Worm (Caenorhabditis elegans) whole organism, L1 larva: ENCODE data around the gene C27B7.9.

Experiments used
- aha-1 ChIP-seq: fragments of 150-350 bp; optimal IDR thresholded peaks from 2 replicates; lab custom pipeline; 2014; ENCODE audit warnings: missing biosample characterization, missing genetic modification characterization
- ama-1 ChIP-seq: fragments of 150-350 bp; optimal IDR thresholded peaks from 2 replicates; lab custom pipeline; 2014
- blmp-1 ChIP-seq: fragments of 150-350 bp; optimal IDR thresholded peaks from 2 replicates; lab custom pipeline; 2014; ENCODE audit warnings: missing biosample characterization, missing genetic modification characterization
- ets-5 ChIP-seq: fragments of 200-800 bp; sonication (Bioruptor generic); IDR thresholded peaks from 2 replicates; pipeline ENCODE4 v1.3.6; 2022; ENCODE audit warnings: missing genetic modification characterization, missing compliant biosample characterization
- fos-1 ChIP-seq: fragments of 150-350 bp; optimal IDR thresholded peaks from 2 replicates; lab custom pipeline; 2014; ENCODE audit warnings: missing biosample characterization, missing genetic modification characterization
- hpl-2 ChIP-seq: fragments of 150-350 bp; optimal IDR thresholded peaks from 2 replicates; lab custom pipeline; 2014; ENCODE audit warnings: missing biosample characterization, missing genetic modification reagents, missing genetic modification characterization
- jun-1 ChIP-seq: fragments of 150-350 bp; optimal IDR thresholded peaks from 2 replicates; lab custom pipeline; 2014; ENCODE audit warnings: missing biosample characterization, missing genetic modification reagents, missing genetic modification characterization
- mab-9 ChIP-seq: fragments of 200-800 bp; sonication (Bioruptor generic); IDR thresholded peaks from 2 replicates; pipeline ENCODE4 v1.3.6; 2022; ENCODE audit warnings: missing genetic modification reagents, missing genetic modification characterization, missing compliant biosample characterization
- nhr-11 ChIP-seq: fragments of 150-350 bp; optimal IDR thresholded peaks from 2 replicates; lab custom pipeline; 2014; ENCODE audit warnings: missing biosample characterization, missing genetic modification characterization
- nhr-90 ChIP-seq: sonication (generic microtip); optimal IDR thresholded peaks from 2 replicates; lab custom pipeline; 2016; ENCODE audit warnings: mild to moderate bottlenecking, missing genetic modification characterization, missing compliant biosample characterization; ENCODE audit not compliant: poor library complexity
- snpc-4 ChIP-seq: fragments of 150-350 bp; optimal IDR thresholded peaks from 2 replicates; lab custom pipeline; 2014; ENCODE audit warnings: missing biosample characterization, missing genetic modification characterization
- unc-130 ChIP-seq: fragments of 150-350 bp; optimal IDR thresholded peaks from 2 replicates; lab custom pipeline; 2017; ENCODE audit warnings: missing biosample characterization, missing genetic modification characterization, inconsistent platforms
- unc-62 ChIP-seq: fragments of 150-350 bp; optimal IDR thresholded peaks from 2 replicates; lab custom pipeline; 2014; ENCODE audit warnings: missing biosample characterization, missing genetic modification reagents, missing genetic modification characterization
- xbp-1 ChIP-seq: sonication (generic microtip); optimal IDR thresholded peaks from 2 replicates; lab custom pipeline; 2016; ENCODE audit warnings: missing genetic modification characterization, missing compliant biosample characterization

ce11 chrIV:8892558-8892957 lies 23.4 kb downstream of the C27B7.9 start, which contains the start of gene C27B7.2:
- TF ChIP-seq blmp-1 (tag; lab: Kevin White, UChicago) (no peak), ama-1 (lab: Kevin White, UChicago) (no peak), xbp-1 (tag; lab: Kevin White, UChicago) (no peak), nhr-11 (tag; lab: Kevin White, UChicago) (no peak), fos-1 (tag; lab: Kevin White, UChicago) (no peak), aha-1 (tag; lab: Kevin White, UChicago) (no peak), unc-130 (tag; lab: Kevin White, UChicago) (no peak), snpc-4 (tag; lab: Kevin White, UChicago) (no peak), jun-1 (no peak), nhr-90 (tag; lab: Kevin White, UChicago) (no peak), ets-5 (GFP tag; lab: Robert Waterston, UW) (no peak), mab-9 (GFP tag; lab: Robert Waterston, UW) (no peak), hpl-2 (no peak), unc-62 (GFP tag; lab: Kevin White, UChicago) (no peak)
